Fruit fly (Drosophila melanogaster) whole organism, embryonic: ENCODE results near the gene CCHa1.

ENCODE experiments used
- ATbp ChIP-seq: fragments of 200-800 bp; sonication (Bioruptor generic); optimal IDR thresholded peaks from 2 replicates; lab custom pipeline; 2017; ENCODE audit warnings: missing biosample characterization, mild to moderate bottlenecking, missing genetic modification characterization, missing genetic modification reagents
- B-H1 ChIP-seq: fragments of 200-800 bp; sonication (Bioruptor generic); IDR thresholded peaks from 3 replicates; pipeline ENCODE4 v1.3.6; 2022; ENCODE audit warnings: missing biosample characterization, missing genetic modification characterization
- CG11085 ChIP-seq: fragments of 200-800 bp; sonication (Bioruptor generic); IDR thresholded peaks from 2 replicates; pipeline ENCODE4 v1.3.6; 2022; ENCODE audit warnings: missing biosample characterization, missing genetic modification characterization
- CG11504 ChIP-seq: fragments of 200-800 bp; sonication (Bioruptor generic); optimal IDR thresholded peaks from 3 replicates; lab custom pipeline; 2019; ENCODE audit warnings: missing biosample characterization, mild to moderate bottlenecking, missing genetic modification characterization, moderate library complexity
- CG13296 ChIP-seq: fragments of 200-800 bp; sonication (Bioruptor generic); optimal IDR thresholded peaks from 3 replicates; lab custom pipeline; 2018; ENCODE audit warnings: missing biosample characterization, mild to moderate bottlenecking, missing genetic modification characterization
- CG14860 ChIP-seq: fragments of 200-800 bp; sonication (Bioruptor generic); IDR thresholded peaks from 3 replicates; pipeline ENCODE4 v1.3.6; 2022; ENCODE audit warnings: missing biosample characterization, missing genetic modification characterization; ENCODE audit not compliant: partially characterized antibody
- CG15269 ChIP-seq: fragments of 200-800 bp; sonication (Bioruptor generic); optimal IDR thresholded peaks from 2 replicates; lab custom pipeline; 2018; ENCODE audit warnings: missing biosample characterization, mild to moderate bottlenecking, missing genetic modification characterization, moderate library complexity
- CG16815 ChIP-seq: fragments of 200-800 bp; sonication (Bioruptor generic); optimal IDR thresholded peaks from 3 replicates; lab custom pipeline; 2017; ENCODE audit warnings: missing biosample characterization, mild to moderate bottlenecking, missing genetic modification characterization
- CG17186 ChIP-seq: fragments of 200-800 bp; sonication (Bioruptor generic); optimal IDR thresholded peaks from 3 replicates; lab custom pipeline; 2017; ENCODE audit warnings: missing biosample characterization, missing genetic modification reagents, missing genetic modification characterization
- CG17359 ChIP-seq: fragments of 200-800 bp; sonication (Bioruptor generic); optimal IDR thresholded peaks from 3 replicates; lab custom pipeline; 2018; ENCODE audit warnings: missing biosample characterization, mild to moderate bottlenecking, missing genetic modification characterization, moderate library complexity
- CG2712 ChIP-seq: fragments of 200-800 bp; optimal IDR thresholded peaks from 3 replicates; lab custom pipeline; 2019; ENCODE audit warnings: missing biosample characterization, mild to moderate bottlenecking, missing genetic modification characterization, moderate library complexity
- CG30431 ChIP-seq: fragments of 200-800 bp; sonication (Bioruptor generic); optimal IDR thresholded peaks from 2 replicates; lab custom pipeline; 2017; ENCODE audit warnings: missing biosample characterization, missing genetic modification characterization
- CG34376 ChIP-seq: fragments of 200-800 bp; sonication (Bioruptor generic); optimal IDR thresholded peaks from 2 replicates; lab custom pipeline; 2018; ENCODE audit warnings: missing biosample characterization, mild to moderate bottlenecking, missing genetic modification characterization
- CG6654 ChIP-seq: fragments of 200-800 bp; sonication (Bioruptor generic); optimal IDR thresholded peaks from 2 replicates; lab custom pipeline; 2017; ENCODE audit warnings: missing biosample characterization, mild to moderate bottlenecking, missing genetic modification characterization
- CG7271 ChIP-seq: fragments of 200-800 bp; sonication (Bioruptor generic); optimal IDR thresholded peaks from 2 replicates; lab custom pipeline; 2018; ENCODE audit warnings: missing biosample characterization, mild to moderate bottlenecking, missing genetic modification characterization, moderate library complexity
- CG7987 ChIP-seq: fragments of 200-800 bp; sonication (Bioruptor generic); optimal IDR thresholded peaks from 2 replicates; lab custom pipeline; 2018; ENCODE audit warnings: missing biosample characterization, mild to moderate bottlenecking, missing genetic modification characterization, moderate library complexity
- CG8290 ChIP-seq, 3 experiments: fragments of 200-800 bp; sonication (Bioruptor generic); optimal IDR thresholded peaks; 2 replicates each; lab custom pipeline; 2016 to 2019; ENCODE audit warnings: missing biosample characterization in 3 of 3, missing genetic modification characterization in 3 of 3, mild to moderate bottlenecking in 2 of 3, moderate library complexity in 1 of 3
- CG8765 ChIP-seq: fragments of 200-800 bp; sonication (Bioruptor generic); IDR thresholded peaks from 2 replicates; pipeline ENCODE4 v1.3.6; 2022; ENCODE audit warnings: missing biosample characterization, missing genetic modification characterization
- CG9215 ChIP-seq: fragments of 200-800 bp; sonication (Bioruptor generic); IDR thresholded peaks from 2 replicates; pipeline ENCODE4 v1.3.6; 2022; ENCODE audit warnings: missing biosample characterization, missing genetic modification characterization
- Elba2 ChIP-seq: fragments of 200-800 bp; sonication (Bioruptor generic); optimal IDR thresholded peaks from 3 replicates; lab custom pipeline; 2016; ENCODE audit warnings: missing biosample characterization, missing genetic modification characterization
- Myb ChIP-seq: fragments of 200-800 bp; sonication (Bioruptor generic); optimal IDR thresholded peaks from 2 replicates; lab custom pipeline; 2016; ENCODE audit warnings: missing biosample characterization, missing genetic modification characterization
- Spps ChIP-seq: fragments of 200-800 bp; sonication (Bioruptor generic); optimal IDR thresholded peaks from 2 replicates; lab custom pipeline; 2018; ENCODE audit warnings: missing biosample characterization, mild to moderate bottlenecking, missing genetic modification characterization
- Usf ChIP-seq: fragments of 200-800 bp; sonication (Bioruptor generic); optimal IDR thresholded peaks from 2 replicates; lab custom pipeline; 2017; ENCODE audit warnings: missing genotype, missing biosample characterization, missing genetic modification characterization
- ac ChIP-seq: fragments of 200-800 bp; sonication (Bioruptor generic); optimal IDR thresholded peaks from 3 replicates; lab custom pipeline; 2017; ENCODE audit warnings: missing biosample characterization, mild to moderate bottlenecking, missing genetic modification characterization
- ap ChIP-seq: fragments of 200-800 bp; sonication (Bioruptor generic); IDR thresholded peaks from 2 replicates; pipeline ENCODE4 v1.3.6; 2022; ENCODE audit warnings: missing biosample characterization, missing genetic modification characterization
- bcd ChIP-seq: fragments of 200-800 bp; sonication (Bioruptor generic); optimal IDR thresholded peaks from 2 replicates; lab custom pipeline; 2017; ENCODE audit warnings: missing biosample characterization, mild to moderate bottlenecking, missing genetic modification characterization
- dati ChIP-seq: fragments of 200-800 bp; sonication (Bioruptor generic); IDR thresholded peaks from 2 replicates; pipeline ENCODE4 v1.3.6; 2022; ENCODE audit warnings: missing biosample characterization, missing genetic modification characterization
- emc ChIP-seq: fragments of 200-800 bp; sonication (Bioruptor generic); optimal IDR thresholded peaks from 2 replicates; lab custom pipeline; 2016; ENCODE audit warnings: missing biosample characterization, missing genetic modification characterization
- eve ChIP-seq, 2 experiments: fragments of >200 bp; optimal IDR thresholded peaks; 2 replicates each; lab custom pipeline; 2017; ENCODE audit warnings: missing biosample characterization in 2 of 2, missing genetic modification characterization in 2 of 2
- fd64A ChIP-seq: fragments of 200-800 bp; sonication (Bioruptor generic); optimal IDR thresholded peaks from 3 replicates; lab custom pipeline; 2018; ENCODE audit warnings: missing biosample characterization, mild to moderate bottlenecking, missing genetic modification characterization
- hb ChIP-seq: fragments of 200-800 bp; sonication (Bioruptor generic); IDR thresholded peaks from 3 replicates; pipeline ENCODE4 v1.3.6; 2022; ENCODE audit warnings: missing biosample characterization, missing genetic modification characterization; ENCODE audit not compliant: partially characterized antibody
- her ChIP-seq: fragments of 200-800 bp; sonication (Bioruptor generic); optimal IDR thresholded peaks from 2 replicates; lab custom pipeline; 2016; ENCODE audit warnings: missing biosample characterization, missing genetic modification characterization
- jing ChIP-seq: fragments of 200-800 bp; sonication (Bioruptor generic); optimal IDR thresholded peaks from 2 replicates; lab custom pipeline; 2018; ENCODE audit warnings: missing biosample characterization, mild to moderate bottlenecking, missing genetic modification characterization
- kah ChIP-seq: fragments of 200-800 bp; sonication (Bioruptor generic); optimal IDR thresholded peaks from 2 replicates; lab custom pipeline; 2018; ENCODE audit warnings: missing biosample characterization, mild to moderate bottlenecking, missing genetic modification characterization
- klu ChIP-seq: fragments of 200-800 bp; sonication (Bioruptor generic); IDR thresholded peaks from 2 replicates; pipeline ENCODE4 v1.3.6; 2022; ENCODE audit warnings: missing biosample characterization, missing genetic modification characterization
- nom ChIP-seq: fragments of 200-800 bp; sonication (Bioruptor generic); optimal IDR thresholded peaks from 2 replicates; lab custom pipeline; 2017; ENCODE audit warnings: missing biosample characterization, missing genetic modification characterization, mild to moderate bottlenecking, moderate library complexity, missing genetic modification reagents
- p53 ChIP-seq: fragments of 200-800 bp; sonication (Bioruptor generic); optimal IDR thresholded peaks from 2 replicates; lab custom pipeline; 2016; ENCODE audit warnings: missing biosample characterization, missing genetic modification characterization
- pfk ChIP-seq: fragments of 200-800 bp; sonication (Bioruptor generic); optimal IDR thresholded peaks from 2 replicates; lab custom pipeline; 2018; ENCODE audit warnings: missing biosample characterization, mild to moderate bottlenecking, missing genetic modification characterization, moderate library complexity
- pho ChIP-seq: fragments of 200-800 bp; sonication (Bioruptor generic); optimal IDR thresholded peaks from 2 replicates; lab custom pipeline; 2016; ENCODE audit warnings: missing biosample characterization, missing genetic modification characterization
- pita ChIP-seq: fragments of 200-800 bp; sonication (Bioruptor generic); optimal IDR thresholded peaks from 2 replicates; lab custom pipeline; 2017; ENCODE audit warnings: missing biosample characterization, mild to moderate bottlenecking, missing genetic modification characterization
- pum ChIP-seq: fragments of 200-800 bp; sonication (Bioruptor generic); optimal IDR thresholded peaks from 2 replicates; lab custom pipeline; 2016; ENCODE audit warnings: missing biosample characterization, missing genetic modification characterization
- pzg ChIP-seq: fragments of 200-800 bp; sonication (Bioruptor generic); optimal IDR thresholded peaks from 3 replicates; lab custom pipeline; 2018; ENCODE audit warnings: missing biosample characterization, mild to moderate bottlenecking, missing genetic modification characterization, moderate library complexity
- sens-2 ChIP-seq: fragments of 200-800 bp; sonication (Bioruptor generic); IDR thresholded peaks from 2 replicates; pipeline ENCODE4 v1.3.6; 2022; ENCODE audit warnings: missing biosample characterization, missing genetic modification characterization
- slou ChIP-seq: fragments of 200-800 bp; sonication (Bioruptor generic); optimal IDR thresholded peaks from 3 replicates; lab custom pipeline; 2016; ENCODE audit warnings: missing biosample characterization, missing genetic modification characterization
- tio ChIP-seq: fragments of 200-800 bp; sonication (Bioruptor generic); optimal IDR thresholded peaks from 2 replicates; lab custom pipeline; 2017; ENCODE audit warnings: missing biosample characterization, missing genetic modification characterization, inconsistent platforms
- unc-4 ChIP-seq: fragments of 200-800 bp; sonication (Bioruptor generic); IDR thresholded peaks from 2 replicates; pipeline ENCODE4 v1.3.6; 2022; ENCODE audit warnings: missing biosample characterization, missing genetic modification characterization; ENCODE audit not compliant: partially characterized antibody
- wdn ChIP-seq: fragments of 200-800 bp; sonication (Bioruptor generic); IDR thresholded peaks from 2 replicates; pipeline ENCODE4 v1.3.6; 2022; ENCODE audit warnings: missing biosample characterization, missing genetic modification characterization
- zen2 ChIP-seq: fragments of 200-800 bp; sonication (Bioruptor generic); IDR thresholded peaks from 3 replicates; pipeline ENCODE4 v1.3.6; 2022; ENCODE audit warnings: missing biosample characterization, missing genetic modification characterization; ENCODE audit not compliant: partially characterized antibody

CCHa1 gene

dm6 chr3R:14108158-14108921, 11.7 kb upstream of the CCHa1 start, which contains the start of gene CG12402 (continued):
- TF ChIP-seq CG8765 (GFP tag; lab: Robert Waterston, UW) (peak; percentile 29; the same call in 1 of the 2 replicates), CG17359 (tag; lab: Kevin White, UChicago) (peak; percentile 93), bcd (GFP tag; lab: Kevin White, UChicago) (peak; percentile 84), CG8290 (GFP tag; optimal IDR thresholded peaks at IDR 0.05; lab: Kevin White, UChicago) (peak; percentile 82), CG8290 (tag; optimal IDR thresholded peaks at IDR 0.05; lab: Kevin White, UChicago) (peak; percentile 53 to 90), pzg (no peak), CG15269 (tag; lab: Kevin White, UChicago) (peak; percentile 91), CG7987 (GFP tag; lab: Kevin White, UChicago) (peak; percentile 61), CG11504 (tag; lab: Kevin White, UChicago) (peak; percentile 91), wdn (GFP tag; lab: Robert Waterston, UW) (peak; percentile 57; the same call in 1 of the 2 replicates), pfk (GFP tag; lab: Kevin White, UChicago) (no peak), p53 (GFP tag; lab: Kevin White, UChicago) (peak; percentile 2), sens-2 (GFP tag; lab: Robert Waterston, UW) (peak; percentile 76; the same call in 1 of the 2 replicates), pho (GFP tag; lab: Kevin White, UChicago) (peak; percentile 36), CG6654 (peak; percentile 47), nom (GFP tag; lab: Kevin White, UChicago) (no peak), hb (GFP tag; lab: Robert Waterston, UW) (no peak), emc (no peak), dati (GFP tag; lab: Robert Waterston, UW) (peak; percentile 76), jing (GFP tag; lab: Kevin White, UChicago) (peak; percentile 56), Myb (GFP tag; lab: Kevin White, UChicago) (peak; percentile 24), B-H1 (GFP tag; lab: Robert Waterston, UW) (peak; percentile 89), Elba2 (GFP tag; lab: Kevin White, UChicago) (peak; percentile 88), eve (GFP tag; optimal IDR thresholded peaks at IDR 0.05; lab: Kevin White, UChicago) (no peak), CG30431 (peak; percentile 63), CG16815 (GFP tag; lab: Kevin White, UChicago) (peak; percentile 43), CG7271 (tag; lab: Kevin White, UChicago) (peak; percentile 19), Spps (tag; lab: Kevin White, UChicago) (peak; percentile 40), CG11085 (GFP tag; lab: Robert Waterston, UW) (0 out of 2 replicates have a peak, but pooled peaks have one; percentile 10), zen2 (GFP tag; lab: Robert Waterston, UW) (peak; percentile 42; the same call in 2 of the 3 replicates), kah (GFP tag; lab: Kevin White, UChicago) (peak; percentile 81), ap (GFP tag; lab: Robert Waterston, UW) (peak; percentile 83), tio (GFP tag; lab: Kevin White, UChicago) (peak; percentile 71), slou (GFP tag; lab: Kevin White, UChicago) (no peak), pum (GFP tag; lab: Kevin White, UChicago) (peak; percentile 53), pita (GFP tag; lab: Kevin White, UChicago) (no peak), CG17186 (GFP tag; lab: Kevin White, UChicago) (peak; percentile 50), ATbp (GFP tag; lab: Kevin White, UChicago) (peak; percentile 85), CG13296 (GFP tag; lab: Kevin White, UChicago) (peak; percentile 86), CG2712 (tag; lab: Kevin White, UChicago) (peak; percentile 91), klu (peak; percentile 63), unc-4 (peak; percentile 42; the same call in 1 of the 2 replicates), CG34376 (GFP tag; lab: Kevin White, UChicago) (peak; percentile 71), Usf (GFP tag; lab: Kevin White, UChicago) (no peak), CG14860 (GFP tag; lab: Robert Waterston, UW) (no peak), ac (peak; percentile 8), fd64A (peak; percentile 38), CG9215 (GFP tag; lab: Robert Waterston, UW) (peak; percentile 33; the same call in 1 of the 2 replicates), her (GFP tag; lab: Kevin White, UChicago) (peak; percentile 72)
